Worm (Caenorhabditis elegans) whole organism, mixed stage, embryonic: ENCODE data around the gene F01F1.3.

Experiments used
- M03D4.4 ChIP-seq: sonication (generic microtip); optimal IDR thresholded peaks from 2 replicates; lab custom pipeline; 2017; ENCODE audit warnings: mild to moderate bottlenecking, missing genetic modification characterization, missing compliant biosample characterization
- bed-3 ChIP-seq: fragments of 200-800 bp; sonication (Bioruptor generic); optimal IDR thresholded peaks from 3 replicates; lab custom pipeline; 2018; ENCODE audit warnings: mild to moderate bottlenecking, missing genetic modification characterization, moderate library complexity, missing compliant biosample characterization
- blmp-1 ChIP-seq: fragments of 150-350 bp; optimal IDR thresholded peaks from 2 replicates; lab custom pipeline; 2014; ENCODE audit warnings: missing biosample characterization, missing genetic modification characterization
- ceh-39 ChIP-seq: fragments of 150-350 bp; optimal IDR thresholded peaks from 2 replicates; lab custom pipeline; 2014; ENCODE audit warnings: missing biosample characterization, missing genetic modification characterization
- ceh-83 ChIP-seq: fragments of 200-800 bp; sonication (Bioruptor generic); optimal IDR thresholded peaks from 2 replicates; lab custom pipeline; 2018; ENCODE audit warnings: mild to moderate bottlenecking, missing genetic modification characterization, missing compliant biosample characterization
- ces-1 ChIP-seq: fragments of 150-350 bp; optimal IDR thresholded peaks from 2 replicates; lab custom pipeline; 2014; ENCODE audit warnings: missing biosample characterization, missing genetic modification reagents, missing genetic modification characterization
- cnd-1 ChIP-seq: fragments of 200-800 bp; sonication (Bioruptor generic); optimal IDR thresholded peaks from 2 replicates; lab custom pipeline; 2018; ENCODE audit warnings: mild to moderate bottlenecking, missing genetic modification characterization, missing compliant biosample characterization
- drap-1 ChIP-seq: fragments of 200-800 bp; sonication (Bioruptor generic); optimal IDR thresholded peaks from 3 replicates; lab custom pipeline; 2018; ENCODE audit warnings: mild to moderate bottlenecking, missing genetic modification characterization, missing compliant biosample characterization
- elt-1 ChIP-seq: sonication (generic microtip); optimal IDR thresholded peaks from 2 replicates; lab custom pipeline; 2017; ENCODE audit warnings: missing genetic modification characterization, mild to moderate bottlenecking, missing compliant biosample characterization, antibody characterized with exemption, moderate library complexity, borderline replicate concordance; ENCODE audit not compliant: insufficient read depth
- flh-1 ChIP-seq: fragments of 200-800 bp; sonication (Bioruptor generic); optimal IDR thresholded peaks from 2 replicates; lab custom pipeline; 2018; ENCODE audit warnings: mild to moderate bottlenecking, missing genetic modification characterization, moderate library complexity, missing compliant biosample characterization
- ham-2 ChIP-seq: fragments of 200-800 bp; sonication (Bioruptor generic); optimal IDR thresholded peaks from 2 replicates; lab custom pipeline; 2018; ENCODE audit warnings: mild to moderate bottlenecking, missing genetic modification characterization, missing compliant biosample characterization
- hlh-1 ChIP-seq: fragments of 150-350 bp; optimal IDR thresholded peaks from 2 replicates; lab custom pipeline; 2014; ENCODE audit warnings: missing biosample characterization, missing genetic modification reagents, missing genetic modification characterization
- lin-32 ChIP-seq: fragments of 200-800 bp; sonication (Bioruptor generic); optimal IDR thresholded peaks from 2 replicates; lab custom pipeline; 2018; ENCODE audit warnings: mild to moderate bottlenecking, missing genetic modification characterization, missing compliant biosample characterization
- lsy-2 ChIP-seq: fragments of 150-350 bp; optimal IDR thresholded peaks from 2 replicates; lab custom pipeline; 2014; ENCODE audit warnings: missing biosample characterization, missing genetic modification characterization
- mep-1 ChIP-seq: fragments of 150-350 bp; optimal IDR thresholded peaks from 2 replicates; lab custom pipeline; 2017; ENCODE audit warnings: missing biosample characterization, missing genetic modification reagents, missing genetic modification characterization, inconsistent platforms
- mls-2 ChIP-seq: sonication (generic microtip); optimal IDR thresholded peaks from 2 replicates; lab custom pipeline; 2016; ENCODE audit warnings: mild to moderate bottlenecking, missing genetic modification characterization, moderate library complexity, missing compliant biosample characterization
- nhr-12 ChIP-seq: fragments of 150-350 bp; optimal IDR thresholded peaks from 2 replicates; lab custom pipeline; 2014; ENCODE audit warnings: missing biosample characterization, missing genetic modification characterization
- nhr-237 ChIP-seq: fragments of 150-350 bp; optimal IDR thresholded peaks from 2 replicates; lab custom pipeline; 2014; ENCODE audit warnings: missing biosample characterization, missing genetic modification characterization
- nhr-28 ChIP-seq: fragments of 150-350 bp; optimal IDR thresholded peaks from 2 replicates; lab custom pipeline; 2014; ENCODE audit warnings: missing biosample characterization, missing genetic modification characterization
- nhr-76 ChIP-seq: sonication (generic microtip); optimal IDR thresholded peaks from 2 replicates; lab custom pipeline; 2017; ENCODE audit warnings: missing biosample characterization, missing genetic modification characterization
- pha-4 ChIP-seq: fragments of 150-350 bp; optimal IDR thresholded peaks from 2 replicates; lab custom pipeline; 2018; ENCODE audit warnings: missing biosample characterization, missing genetic modification reagents, missing genetic modification characterization
- sem-2 ChIP-seq: fragments of 200-800 bp; sonication (Bioruptor generic); optimal IDR thresholded peaks from 2 replicates; lab custom pipeline; 2018; ENCODE audit warnings: mild to moderate bottlenecking, missing genetic modification characterization, missing compliant biosample characterization
- snpc-4 ChIP-seq: fragments of 150-350 bp; optimal IDR thresholded peaks from 2 replicates; lab custom pipeline; 2014; ENCODE audit warnings: missing biosample characterization, missing genetic modification characterization
- sptf-1 ChIP-seq: sonication (generic microtip); optimal IDR thresholded peaks from 2 replicates; lab custom pipeline; 2017; ENCODE audit warnings: mild to moderate bottlenecking, missing genetic modification characterization, moderate library complexity, missing compliant biosample characterization
- tbx-8 ChIP-seq: fragments of 200-800 bp; sonication (Bioruptor generic); optimal IDR thresholded peaks from 2 replicates; lab custom pipeline; 2018; ENCODE audit warnings: mild to moderate bottlenecking, missing genetic modification characterization, moderate library complexity, missing compliant biosample characterization
- unc-120 ChIP-seq: sonication (generic microtip); optimal IDR thresholded peaks from 2 replicates; lab custom pipeline; 2017; ENCODE audit warnings: missing genetic modification characterization, missing compliant biosample characterization; ENCODE audit not compliant: poor library complexity, severe bottlenecking
- unc-39 ChIP-seq: fragments of 150-350 bp; optimal IDR thresholded peaks from 2 replicates; lab custom pipeline; 2014; ENCODE audit warnings: missing biosample characterization, missing genetic modification characterization
- unc-62 ChIP-seq: fragments of 150-350 bp; optimal IDR thresholded peaks from 2 replicates; lab custom pipeline; 2014; ENCODE audit warnings: missing biosample characterization, missing genetic modification reagents, missing genetic modification characterization
- ztf-11 ChIP-seq: fragments of 150-350 bp; optimal IDR thresholded peaks from 2 replicates; lab custom pipeline; 2014; ENCODE audit warnings: missing biosample characterization, missing genetic modification characterization

The F01F1.3 gene

DNA sequence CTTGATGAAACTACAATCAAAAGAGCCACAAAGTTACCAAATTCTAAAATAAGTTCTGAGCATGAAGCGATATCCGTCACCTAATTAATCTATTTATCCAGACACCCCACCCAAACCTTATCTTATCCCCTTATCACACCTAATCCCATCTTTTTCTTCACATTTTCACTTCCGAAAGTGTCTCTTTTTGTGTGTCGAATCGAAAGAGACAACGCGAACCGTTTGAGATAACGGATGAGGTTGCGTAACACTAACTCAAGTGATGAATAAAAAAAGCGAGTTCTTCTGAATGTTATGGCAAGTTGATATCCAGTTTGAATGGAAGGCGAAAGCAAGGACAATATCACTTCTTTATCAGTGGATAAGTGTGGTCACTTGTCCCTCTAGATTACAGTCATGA, 11.8 kb downstream of the F01F1.3 start:
- TF ChIP-seq M03D4.4 (tag; lab: Kevin White, UChicago) (no peak), ceh-83 (GFP tag; lab: Kevin White, UChicago) (no peak), mep-1 (no peak), elt-1 (tag; lab: Kevin White, UChicago) (no peak), lin-32 (GFP tag; lab: Kevin White, UChicago) (no peak), cnd-1 (tag; lab: Kevin White, UChicago) (no peak), sem-2 (GFP tag; lab: Kevin White, UChicago) (no peak), drap-1 (GFP tag; lab: Kevin White, UChicago) (no peak), lsy-2 (tag; lab: Kevin White, UChicago) (no peak), unc-39 (tag; lab: Kevin White, UChicago) (no peak), hlh-1 (tag; lab: Kevin White, UChicago) (no peak)

DNA sequence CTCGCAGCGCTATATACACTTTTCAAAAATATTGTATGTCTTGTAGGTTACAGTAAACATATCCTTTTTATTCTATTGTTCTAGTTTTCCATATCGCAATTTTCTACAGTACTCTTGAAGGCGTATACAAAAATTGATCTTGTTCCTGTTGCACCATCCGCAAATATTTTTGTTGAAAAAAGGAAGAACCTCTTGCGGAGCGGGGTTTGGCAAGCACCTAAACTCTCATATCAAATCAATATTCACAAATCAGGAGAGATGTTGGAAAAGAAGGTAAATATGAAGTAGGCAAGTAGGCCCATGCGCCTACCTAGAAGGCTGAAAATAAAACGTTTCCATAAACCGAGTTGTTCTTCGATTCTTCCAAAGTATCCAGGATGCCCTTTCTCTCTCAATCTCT, 12.3 kb downstream of the F01F1.3 start, which contains the start of gene C28H8.5:
TSS of gene C28H8.5 (plus strand) at position 301 of the 400 bp plus-strand sequence.
- TF ChIP-seq nhr-12 (tag; lab: Kevin White, UChicago) (no peak), tbx-8 (no peak), mls-2 (tag; lab: Kevin White, UChicago) (no peak), ceh-39 (tag; lab: Kevin White, UChicago) (no peak), ztf-11 (tag; lab: Kevin White, UChicago) (no peak), M03D4.4 (tag; lab: Kevin White, UChicago) (no peak), lin-32 (GFP tag; lab: Kevin White, UChicago) (no peak), hlh-1 (tag; lab: Kevin White, UChicago) (no peak), flh-1 (GFP tag; lab: Kevin White, UChicago) (no peak), sem-2 (GFP tag; lab: Kevin White, UChicago) (no peak), ham-2 (GFP tag; lab: Kevin White, UChicago) (no peak), elt-1 (tag; lab: Kevin White, UChicago) (no peak), ces-1 (no peak), snpc-4 (no peak), sptf-1 (tag; lab: Kevin White, UChicago) (no peak), mep-1 (no peak), drap-1 (GFP tag; lab: Kevin White, UChicago) (no peak), unc-120 (tag; lab: Kevin White, UChicago) (no peak), nhr-76 (tag; lab: Kevin White, UChicago) (no peak)

ce11 chrIII:5884459-5884858, 12.7 kb downstream of the F01F1.3 start:
- TF ChIP-seq ham-2 (GFP tag; lab: Kevin White, UChicago) = no peak
- no peak for TF ChIP-seq nhr-237 (tag; lab: Kevin White, UChicago)
- TF ChIP-seq pha-4 (tag; lab: Kevin White, UChicago) = no peak
- TF ChIP-seq bed-3 (GFP tag; lab: Kevin White, UChicago) = no peak
- TF ChIP-seq mls-2 (tag; lab: Kevin White, UChicago) = no peak
- no peak for TF ChIP-seq ceh-39 (tag; lab: Kevin White, UChicago)
- TF ChIP-seq sem-2 (GFP tag; lab: Kevin White, UChicago) = no peak
- TF ChIP-seq, all 35 proteins: peak for 0

DNA sequence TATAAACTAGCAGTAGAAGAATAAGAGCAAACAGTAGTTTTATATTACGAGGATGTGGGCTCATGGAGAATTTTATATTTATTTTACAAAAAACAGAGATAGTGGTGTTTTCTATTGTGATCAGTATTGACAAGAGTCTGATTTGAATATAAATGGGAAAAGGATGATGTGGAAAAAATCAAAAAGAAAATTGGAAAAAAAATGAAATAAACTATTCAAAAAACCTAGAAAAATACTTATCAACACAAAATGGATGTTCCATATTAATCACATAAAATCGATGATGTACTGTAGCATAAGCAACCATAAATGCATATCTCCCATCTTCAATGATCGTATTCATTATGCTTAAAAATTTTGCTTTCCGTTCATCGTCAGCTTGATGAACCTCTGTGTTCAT, 15.2 kb downstream of the F01F1.3 start, which contains the start of gene C28H8.7:
TSS of gene C28H8.7 (minus strand) at position 101 of the 400 bp plus-strand sequence.
- TF ChIP-seq blmp-1 (tag; lab: Kevin White, UChicago) (no peak), ceh-39 (tag; lab: Kevin White, UChicago) (no peak), lsy-2 (tag; lab: Kevin White, UChicago) (no peak), snpc-4 (no peak), unc-39 (tag; lab: Kevin White, UChicago) (no peak), unc-62 (no peak), hlh-1 (tag; lab: Kevin White, UChicago) (no peak), cnd-1 (tag; lab: Kevin White, UChicago) (no peak), nhr-237 (tag; lab: Kevin White, UChicago) (no peak), elt-1 (tag; lab: Kevin White, UChicago) (no peak), nhr-28 (tag; lab: Kevin White, UChicago) (no peak), ceh-83 (GFP tag; lab: Kevin White, UChicago) (no peak), ztf-11 (tag; lab: Kevin White, UChicago) (no peak), lin-32 (GFP tag; lab: Kevin White, UChicago) (no peak), drap-1 (GFP tag; lab: Kevin White, UChicago) (no peak), nhr-12 (tag; lab: Kevin White, UChicago) (no peak)
